Worm (Caenorhabditis elegans) whole organism, L3 larva: ENCODE measurements around the gene elo-2.
A peak's percentile ranks its signal among the peaks of the same experiment; 100 is the strongest.

Experiments used
- R02D3.7 ChIP-seq: fragments of 150-350 bp; optimal IDR thresholded peaks from 2 replicates; lab custom pipeline; 2014; ENCODE audit warnings: missing biosample characterization, missing genetic modification characterization
- aly-2 ChIP-seq: fragments of 150-350 bp; optimal IDR thresholded peaks from 2 replicates; lab custom pipeline; 2014; ENCODE audit warnings: missing biosample characterization, missing genetic modification characterization
- ceh-16 ChIP-seq: sonication (generic microtip); optimal IDR thresholded peaks from 2 replicates; lab custom pipeline; 2017; ENCODE audit warnings: missing biosample characterization, missing genetic modification characterization
- ceh-28 ChIP-seq: fragments of 150-350 bp; optimal IDR thresholded peaks from 2 replicates; lab custom pipeline; 2014; ENCODE audit warnings: missing biosample characterization, missing genetic modification reagents, missing genetic modification characterization
- ceh-82 ChIP-seq: fragments of 150-350 bp; optimal IDR thresholded peaks from 2 replicates; lab custom pipeline; 2014; ENCODE audit warnings: missing biosample characterization, missing genetic modification characterization
- daf-12 ChIP-seq: fragments of 150-350 bp; optimal IDR thresholded peaks from 2 replicates; lab custom pipeline; 2014; ENCODE audit warnings: missing biosample characterization, missing genetic modification reagents, missing genetic modification characterization
- egl-27 ChIP-seq: sonication (generic microtip); optimal IDR thresholded peaks from 4 replicates; lab custom pipeline; 2017; ENCODE audit warnings: missing biosample characterization, missing genetic modification reagents, missing genetic modification characterization
- elt-2 ChIP-seq: sonication (generic microtip); optimal IDR thresholded peaks from 2 replicates; lab custom pipeline; 2016; ENCODE audit warnings: missing genetic modification reagents, mild to moderate bottlenecking, missing genetic modification characterization, missing compliant biosample characterization
- elt-3 ChIP-seq, 3 experiments: fragments of 150-350 bp in 1 of 3; sonication (generic microtip) in 2 of 3; optimal IDR thresholded peaks; 2 replicates in 2 of 3; 4 replicates in 1 of 3; lab custom pipeline; 2014 to 2017; ENCODE audit warnings: missing biosample characterization in 3 of 3, missing genetic modification characterization in 3 of 3
- eor-1 ChIP-seq, 2 experiments: fragments of 150-350 bp; optimal IDR thresholded peaks; 2 replicates each; lab custom pipeline; 2014 to 2018; ENCODE audit warnings: missing biosample characterization in 2 of 2, missing genetic modification characterization in 2 of 2
- fkh-10 ChIP-seq: sonication (generic microtip); optimal IDR thresholded peaks from 2 replicates; lab custom pipeline; 2017; ENCODE audit warnings: missing biosample characterization, missing genetic modification reagents, missing genetic modification characterization
- fkh-2 ChIP-seq: fragments of 150-350 bp; optimal IDR thresholded peaks from 2 replicates; lab custom pipeline; 2014; ENCODE audit warnings: missing biosample characterization, missing genetic modification reagents, missing genetic modification characterization
- hmg-11 ChIP-seq: sonication (generic microtip); optimal IDR thresholded peaks from 2 replicates; lab custom pipeline; 2016; ENCODE audit warnings: missing genetic modification characterization, missing compliant biosample characterization
- lin-15B ChIP-seq: fragments of 150-350 bp; optimal IDR thresholded peaks from 2 replicates; lab custom pipeline; 2014; ENCODE audit warnings: missing biosample characterization, missing genetic modification characterization
- lin-39 ChIP-seq: fragments of 150-350 bp; optimal IDR thresholded peaks from 2 replicates; lab custom pipeline; 2018; ENCODE audit warnings: missing biosample characterization, missing genetic modification reagents, missing genetic modification characterization
- mdl-1 ChIP-seq: fragments of 150-350 bp; optimal IDR thresholded peaks from 2 replicates; lab custom pipeline; 2014; ENCODE audit warnings: missing biosample characterization, missing genetic modification characterization
- mml-1 ChIP-seq: fragments of 150-350 bp; sonication (generic microtip); optimal IDR thresholded peaks from 3 replicates; lab custom pipeline; 2014; ENCODE audit warnings: missing biosample characterization, missing genetic modification characterization
- nfya-1 ChIP-seq: sonication (generic microtip); optimal IDR thresholded peaks from 2 replicates; lab custom pipeline; 2017; ENCODE audit warnings: missing genetic modification characterization, mild to moderate bottlenecking, missing compliant biosample characterization, antibody characterized with exemption, moderate library complexity; ENCODE audit not compliant: insufficient read depth
- nhr-11 ChIP-seq: fragments of 150-350 bp; optimal IDR thresholded peaks from 2 replicates; lab custom pipeline; 2014; ENCODE audit warnings: missing biosample characterization, missing genetic modification characterization
- nhr-23 ChIP-seq: fragments of 150-350 bp; optimal IDR thresholded peaks from 2 replicates; lab custom pipeline; 2014; ENCODE audit warnings: missing biosample characterization, missing genetic modification reagents, missing genetic modification characterization
- nhr-25 ChIP-seq: sonication (generic microtip); optimal IDR thresholded peaks from 2 replicates; lab custom pipeline; 2017; ENCODE audit warnings: missing biosample characterization, missing genetic modification characterization
- nhr-28 ChIP-seq: fragments of 150-350 bp; optimal IDR thresholded peaks from 2 replicates; lab custom pipeline; 2014; ENCODE audit warnings: missing biosample characterization, missing genetic modification characterization
- nhr-43 ChIP-seq: sonication (generic microtip); optimal IDR thresholded peaks from 2 replicates; lab custom pipeline; 2016; ENCODE audit warnings: mild to moderate bottlenecking, missing genetic modification characterization, missing compliant biosample characterization; ENCODE audit not compliant: poor library complexity, severe bottlenecking
- nhr-67 ChIP-seq: fragments of 150-350 bp; optimal IDR thresholded peaks from 2 replicates; lab custom pipeline; 2014; ENCODE audit warnings: missing biosample characterization, missing genetic modification characterization
- nhr-76 ChIP-seq: fragments of 150-350 bp; sonication (generic microtip); optimal IDR thresholded peaks from 5 replicates; lab custom pipeline; 2014; ENCODE audit warnings: missing biosample characterization, missing genetic modification characterization
- pha-4 ChIP-seq: fragments of 150-350 bp; optimal IDR thresholded peaks from 2 replicates; lab custom pipeline; 2014; ENCODE audit warnings: missing biosample characterization, missing genetic modification reagents, missing genetic modification characterization
- pqm-1 ChIP-seq: fragments of 150-350 bp; optimal IDR thresholded peaks from 2 replicates; lab custom pipeline; 2017; ENCODE audit warnings: missing biosample characterization, missing genetic modification characterization, inconsistent platforms
- sea-2 ChIP-seq: fragments of 150-350 bp; sonication (generic microtip); optimal IDR thresholded peaks from 4 replicates; lab custom pipeline; 2014; ENCODE audit warnings: missing biosample characterization, missing genetic modification reagents, missing genetic modification characterization
- unc-39 ChIP-seq: sonication (generic microtip); optimal IDR thresholded peaks from 4 replicates; lab custom pipeline; 2017; ENCODE audit warnings: missing biosample characterization, missing genetic modification characterization
- ztf-4 ChIP-seq: fragments of 150-350 bp; optimal IDR thresholded peaks from 2 replicates; lab custom pipeline; 2014; ENCODE audit warnings: missing biosample characterization, missing genetic modification characterization

elo-2 gene

DNA sequence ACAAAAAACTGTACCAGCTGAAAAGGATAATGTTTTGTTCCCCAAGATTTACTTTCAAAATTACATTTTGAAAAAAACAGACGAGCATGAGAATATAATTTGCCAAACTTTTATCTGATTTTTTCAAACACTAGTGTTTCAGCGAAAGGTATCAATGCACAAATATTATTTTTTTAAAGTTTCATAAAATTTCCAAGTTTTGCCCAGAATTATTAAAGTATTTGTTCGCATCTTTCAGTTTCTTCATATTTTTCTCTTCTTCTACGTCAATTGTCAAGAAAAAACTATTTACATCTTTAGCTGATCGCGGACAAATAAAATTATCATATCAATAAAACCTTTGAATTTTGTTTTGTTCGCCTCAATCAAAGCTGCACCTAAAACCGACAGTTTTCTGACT lies 30.2 kb downstream of the elo-2 start, which contains the start of gene C06A12.8:
Gene C06A12.8, plus strand, starts transcription at position 301 of the 400 bp plus-strand sequence.
- TF ChIP-seq nhr-25 (no peak), ceh-82 (tag; lab: Kevin White, UChicago) (no peak), R02D3.7 (tag; lab: Kevin White, UChicago) (no peak), daf-12 (tag; lab: Kevin White, UChicago) (no peak), nhr-67 (tag; lab: Kevin White, UChicago) (no peak), nhr-28 (tag; lab: Kevin White, UChicago) (no peak), ceh-16 (tag; lab: Kevin White, UChicago) (no peak), lin-15B (no peak), elt-3 (tag; optimal IDR thresholded peaks at IDR 0.05; lab: Kevin White, UChicago) (no peak), fkh-10 (GFP tag; lab: Kevin White, UChicago) (no peak), nhr-23 (tag; lab: Kevin White, UChicago) (no peak)

DNA sequence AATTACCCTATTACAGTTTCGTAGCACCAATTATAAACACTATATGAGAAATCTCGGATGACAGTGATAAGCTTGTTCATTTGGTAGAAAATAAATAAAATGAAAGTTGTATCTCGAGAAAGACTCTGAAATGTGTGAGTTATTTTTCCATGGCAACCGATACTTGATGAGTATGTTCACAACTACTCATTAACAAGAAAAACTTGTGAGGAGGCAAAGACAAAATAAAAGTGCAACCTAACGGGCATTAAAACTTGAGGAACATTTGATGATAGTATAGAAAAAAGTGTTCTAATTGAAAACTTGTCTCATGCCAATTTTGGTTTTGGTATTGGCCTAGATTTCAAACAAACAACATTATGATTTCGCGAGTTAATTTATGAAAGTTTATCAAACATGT lies 30.7 kb downstream of the elo-2 start, which contains the start of gene gcy-27:
Gene gcy-27, minus strand, starts transcription at position 101 of the 400 bp plus-strand sequence.
- no peak for TF ChIP-seq daf-12 (tag; lab: Kevin White, UChicago)

ce11 chrIV:17435228-17435627 lies 32.0 kb downstream of the elo-2 start:
- TF ChIP-seq fkh-10 (GFP tag; lab: Kevin White, UChicago), result no peak

ce11 chrIV:17432223-17432826 lies 34.9 kb downstream of the elo-2 start:
- no peak for TF ChIP-seq nhr-67 (tag; lab: Kevin White, UChicago)
- no peak for TF ChIP-seq egl-27 (tag; lab: Kevin White, UChicago)
- TF ChIP-seq aly-2 (tag; lab: Kevin White, UChicago), result no peak
- peak; percentile 41 for TF ChIP-seq pqm-1 (tag; lab: Kevin White, UChicago)
- peak; percentile 55 for TF ChIP-seq elt-2 (tag; lab: Kevin White, UChicago)
- TF ChIP-seq pha-4, result peak; percentile 5

- TF ChIP-seq nhr-11 (no peak), mdl-1 (tag; lab: Kevin White, UChicago) (no peak), nfya-1 (no peak), ceh-28 (no peak), ceh-82 (tag; lab: Kevin White, UChicago) (no peak), daf-12 (tag; lab: Kevin White, UChicago) (no peak), sea-2 (GFP tag; lab: Kevin White, UChicago) (no peak), nhr-76 (tag; lab: Kevin White, UChicago) (no peak), ztf-4 (tag; lab: Kevin White, UChicago) (no peak), fkh-2 (tag; lab: Kevin White, UChicago) (no peak), eor-1 (tag; optimal IDR thresholded peaks at IDR 0.05; lab: Kevin White, UChicago) (no peak), pqm-1 (tag; lab: Kevin White, UChicago) (no peak), mml-1 (tag; lab: Kevin White, UChicago) (no peak), unc-39 (tag; lab: Kevin White, UChicago) (no peak)
Measured at ce11 chrIV:17431287-17431686, 35.9 kb downstream of the elo-2 start, which contains the start of gene lact-6. lact-6 (minus strand) TSS chrIV:17431387.

DNA sequence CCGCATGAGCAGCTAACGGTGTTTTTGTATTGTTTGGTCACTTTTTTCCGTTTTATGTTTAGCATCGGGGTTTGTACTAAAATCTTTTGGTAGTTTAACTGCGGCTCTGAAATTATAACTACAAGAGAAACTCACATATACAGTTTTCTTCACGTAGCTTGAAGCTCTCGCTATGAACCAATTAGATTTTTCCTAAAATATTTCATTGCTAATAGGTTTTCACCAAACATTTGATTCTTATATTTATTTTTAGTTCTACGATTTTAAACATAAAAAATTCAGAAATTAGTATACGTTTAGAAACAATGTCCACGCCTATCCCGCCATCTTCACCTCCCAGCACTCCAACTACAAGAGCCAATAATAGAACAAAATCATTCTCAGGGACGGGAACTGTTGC lies 39.8 kb downstream of the elo-2 start, which contains the start of gene C06A12.3:
Gene C06A12.3, plus strand, starts transcription at position 301 of the 400 bp plus-strand sequence.
- TF ChIP-seq lin-39 (tag; lab: Kevin White, UChicago) (no peak), hmg-11 (tag; lab: Kevin White, UChicago) (no peak), nhr-43 (tag; lab: Kevin White, UChicago) (no peak)
